Worm (Caenorhabditis elegans): ENCODE measurements around the gene F38B7.10.
A peak's percentile ranks its signal among the peaks of the same experiment; 100 is the strongest.

The F38B7.10 gene

ce11 chrV:11528633-11529327 is 16.5 kb upstream of the F38B7.10 start:
- TF ChIP-seq unc-62 (GFP tag; optimal IDR thresholded peaks at IDR 0.05 in 1 of 2) (peak in 1 of 2 experiments; percentile 91), unc-62 (tag; optimal IDR thresholded peaks at IDR 0.05) (no peak), Y105C5A.15 (GFP tag; IDR thresholded peaks at IDR 0.05) (no peak), hlh-30 (tag; optimal IDR thresholded peaks at IDR 0.05; ENCODE audit: insufficient read depth) (peak; percentile 50)

- TF ChIP-seq egl-43 (GFP tag; IDR thresholded peaks at IDR 0.05) (no peak), pha-4 (GFP tag; IDR thresholded peaks at IDR 0.05) (no peak), pha-4 (tag; optimal IDR thresholded peaks at IDR 0.05) (peak; percentile 71), aha-1 (tag) (peak; percentile 64)
These were observed 15.8 kb upstream of the F38B7.10 start for ce11 chrV:11529541-11529940.

DNA sequence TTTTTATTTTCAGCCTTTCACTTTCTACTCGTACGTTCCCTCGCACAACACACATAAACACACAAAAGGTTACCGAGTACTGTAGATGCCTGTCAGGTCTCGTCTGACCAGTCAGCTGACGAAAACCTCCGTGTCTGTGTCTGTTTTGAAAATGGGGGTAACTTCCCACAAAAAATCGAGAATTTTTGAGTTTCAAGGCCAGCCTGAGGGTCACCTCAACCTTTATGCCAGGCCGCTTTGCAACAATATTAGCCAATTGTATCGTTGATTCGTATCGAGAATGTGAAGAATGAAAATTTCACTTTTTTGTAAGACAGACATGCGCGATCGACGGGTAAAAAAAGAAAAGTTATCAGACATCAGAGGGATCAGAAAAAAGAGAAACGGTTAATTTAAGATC is 14.2 kb upstream of the F38B7.10 start:
- TF ChIP-seq daf-8 (GFP tag; IDR thresholded peaks at IDR 0.05) (no peak), ceh-20 (GFP tag; IDR thresholded peaks at IDR 0.05) (0 out of 2 replicates have a peak, but pooled peaks have one; percentile 10), ZK337.2 (GFP tag; IDR thresholded peaks at IDR 0.05) (no peak), Y48G9A.11 (GFP tag; IDR thresholded peaks at IDR 0.05) (no peak), hlh-30 (tag; optimal IDR thresholded peaks at IDR 0.05; ENCODE audit: insufficient read depth) (peak; percentile 82), lin-13 (GFP tag; optimal IDR thresholded peaks at IDR 0.05) (no peak), lin-38 (GFP tag; IDR thresholded peaks at IDR 0.05) (0 out of 2 replicates have a peak, but pooled peaks have one; percentile 27), nhr-28 (tag; optimal IDR thresholded peaks at IDR 0.05) (peak; percentile 51), mdl-1 (tag; optimal IDR thresholded peaks at IDR 0.05) (peak in 1 of 2 experiments; percentile 7), saeg-2 (GFP tag; IDR thresholded peaks at IDR 0.05) (no peak), mxl-2 (GFP tag; conservative IDR thresholded peaks at IDR 0.05) (no peak), nhr-102 (tag; optimal IDR thresholded peaks at IDR 0.05) (no peak), unc-62 (GFP tag; optimal IDR thresholded peaks at IDR 0.05 in 1 of 2) (peak in 1 of 2 experiments; percentile 48), unc-62 (tag; optimal IDR thresholded peaks at IDR 0.05) (no peak), ceh-44 (GFP tag; IDR thresholded peaks at IDR 0.05) (no peak), lin-39 (tag; optimal IDR thresholded peaks at IDR 0.05) (no peak), mxl-3 (GFP tag; optimal IDR thresholded peaks at IDR 0.05) (no peak), dmd-6 (GFP tag; IDR thresholded peaks at IDR 0.05) (peak; percentile 31), hlh-11 (tag; optimal IDR thresholded peaks at IDR 0.05) (peak; percentile 38), lin-29 (GFP tag; IDR thresholded peaks at IDR 0.05) (peak; percentile 50; the same call in 1 of the 2 replicates), lsy-2 (tag; optimal IDR thresholded peaks at IDR 0.05) (peak; percentile 14 to 59), nhr-10 (tag; optimal IDR thresholded peaks at IDR 0.05) (no peak), lin-15B (tag; optimal IDR thresholded peaks at IDR 0.05) (no peak), mep-1 (tag; optimal IDR thresholded peaks at IDR 0.05) (peak; percentile 50), nhr-77 (tag; optimal IDR thresholded peaks at IDR 0.05) (no peak), mes-2 (tag; optimal IDR thresholded peaks at IDR 0.05; ENCODE audit: poor library complexity, severe bottlenecking) (peak; percentile 3), nhr-25 (tag; optimal IDR thresholded peaks at IDR 0.05; ENCODE audit: borderline replicate concordance, insufficient read depth) (peak; percentile 87), daf-16 (GFP tag; optimal IDR thresholded peaks at IDR 0.05) (no peak), daf-16 (tag; optimal IDR thresholded peaks at IDR 0.05) (no peak)

ce11 chrV:11531831-11532534 is 13.3 kb upstream of the F38B7.10 start:
- peak; percentile 63 for TF ChIP-seq mes-2 (tag; optimal IDR thresholded peaks at IDR 0.05; ENCODE audit: poor library complexity, severe bottlenecking)
- peak; percentile 89 for TF ChIP-seq hlh-30 (tag; optimal IDR thresholded peaks at IDR 0.05; ENCODE audit: insufficient read depth)
- TF ChIP-seq F10B5.3 (tag; optimal IDR thresholded peaks at IDR 0.05): no peak
- no peak for TF ChIP-seq saeg-2 (GFP tag; IDR thresholded peaks at IDR 0.05)
- TF ChIP-seq zfp-3 (GFP tag; conservative IDR thresholded peaks at IDR 0.05): peak; percentile 43; the same call in 1 of the 2 replicates
- TF ChIP-seq set-16 (GFP tag; IDR thresholded peaks at IDR 0.05): peak; percentile 59; the same call in 1 of the 2 replicates
- TF ChIP-seq ces-1 (GFP tag; optimal IDR thresholded peaks at IDR 0.05): no peak
- no peak for TF ChIP-seq tag-97 (GFP tag; IDR thresholded peaks at IDR 0.05)
- TF ChIP-seq unc-39 (tag; optimal IDR thresholded peaks at IDR 0.05): no peak
- TF ChIP-seq mxl-2 (GFP tag; conservative IDR thresholded peaks at IDR 0.05): no peak
- no peak for TF ChIP-seq ceh-28 (tag; optimal IDR thresholded peaks at IDR 0.05)
- no peak for TF ChIP-seq nhr-76 (tag; optimal IDR thresholded peaks at IDR 0.05)
- TF ChIP-seq nhr-6 (tag; optimal IDR thresholded peaks at IDR 0.05): peak; percentile 40
- TF ChIP-seq nhr-48 (tag; optimal IDR thresholded peaks at IDR 0.05): peak; percentile 89
- no peak for TF ChIP-seq egl-27 (tag; optimal IDR thresholded peaks at IDR 0.05)
